Worm (Caenorhabditis elegans) whole organism, L4/young adult: ENCODE measurements around the gene nspg-5.

Experiments
- W03F9.2 ChIP-seq: fragments of 150-350 bp; optimal IDR thresholded peaks from 2 replicates; lab custom pipeline; 2014; ENCODE audit warnings: missing biosample characterization, missing genetic modification characterization
- dao-5 ChIP-seq: sonication (generic microtip); optimal IDR thresholded peaks from 2 replicates; lab custom pipeline; 2016; ENCODE audit warnings: missing genotype, missing genetic modification characterization, moderate library complexity, missing compliant biosample characterization

ce11 chrX:3009190-3009589 is 27.4 kb downstream of the nspg-5 start, which contains the start of gene Y48D7A.1:
- no peak for TF ChIP-seq dao-5 (tag; lab: Kevin White, UChicago)
- TF ChIP-seq W03F9.2, result no peak
